Fruit fly (Drosophila melanogaster) whole organism, embryonic: Measurements from ENCODE around the gene Cyp12a4.
A peak's percentile ranks its signal among the peaks of the same experiment; 100 is the strongest.

Experiments
- Aef1 ChIP-seq: fragments of 200-800 bp; sonication (Bioruptor generic); IDR thresholded peaks from 3 replicates; pipeline ENCODE4 v1.3.6; 2022; ENCODE audit warnings: missing biosample characterization, missing genetic modification characterization
- Asciz ChIP-seq: fragments of 200-800 bp; sonication (Bioruptor generic); optimal IDR thresholded peaks from 2 replicates; lab custom pipeline; 2017; ENCODE audit warnings: missing biosample characterization, mild to moderate bottlenecking, missing genetic modification characterization, missing genetic modification reagents
- Atf-2 ChIP-seq: fragments of 200-800 bp; sonication (Bioruptor generic); optimal IDR thresholded peaks from 2 replicates; lab custom pipeline; 2016; ENCODE audit warnings: missing biosample characterization, missing genetic modification characterization
- CG1024 ChIP-seq: fragments of 200-800 bp; sonication (Bioruptor generic); IDR thresholded peaks from 2 replicates; pipeline ENCODE4 v1.3.6; 2022; ENCODE audit warnings: missing biosample characterization, missing genetic modification characterization
- CG10366 ChIP-seq: fragments of 200-800 bp; sonication (Bioruptor generic); IDR thresholded peaks from 2 replicates; pipeline ENCODE4 v1.3.6; 2022; ENCODE audit warnings: missing biosample characterization, missing genetic modification characterization
- CG11093 ChIP-seq: fragments of 200-800 bp; sonication (Bioruptor generic); IDR thresholded peaks from 3 replicates; pipeline ENCODE4 v1.3.6; 2022; ENCODE audit warnings: missing biosample characterization, missing genetic modification characterization
- CG12391 ChIP-seq: fragments of 200-800 bp; sonication (Bioruptor generic); optimal IDR thresholded peaks from 3 replicates; lab custom pipeline; 2018; ENCODE audit warnings: missing biosample characterization, mild to moderate bottlenecking, missing genetic modification characterization, moderate library complexity
- CG13624 ChIP-seq: fragments of 200-800 bp; sonication (Bioruptor generic); optimal IDR thresholded peaks from 2 replicates; lab custom pipeline; 2016; ENCODE audit warnings: missing biosample characterization, missing genetic modification characterization
- CG14710 ChIP-seq: fragments of 200-800 bp; sonication (Bioruptor generic); optimal IDR thresholded peaks from 3 replicates; lab custom pipeline; 2019; ENCODE audit warnings: missing biosample characterization, mild to moderate bottlenecking, missing genetic modification characterization, moderate library complexity
- CG1647 ChIP-seq: fragments of 200-800 bp; sonication (Bioruptor generic); optimal IDR thresholded peaks from 3 replicates; lab custom pipeline; 2016; ENCODE audit warnings: missing biosample characterization, missing genetic modification characterization
- CG18262 ChIP-seq: fragments of 200-800 bp; optimal IDR thresholded peaks from 3 replicates; lab custom pipeline; 2019; ENCODE audit warnings: missing biosample characterization, mild to moderate bottlenecking, missing genetic modification characterization, moderate library complexity
- CG1832 ChIP-seq: fragments of 200-800 bp; sonication (Bioruptor generic); optimal IDR thresholded peaks from 2 replicates; lab custom pipeline; 2017; ENCODE audit warnings: missing biosample characterization, mild to moderate bottlenecking, missing genetic modification characterization, inconsistent platforms
- CG30403 ChIP-seq: fragments of 200-800 bp; sonication (Bioruptor generic); optimal IDR thresholded peaks from 3 replicates; lab custom pipeline; 2016; ENCODE audit warnings: missing biosample characterization, missing genetic modification characterization
- CG3281 ChIP-seq: fragments of 200-800 bp; sonication (Bioruptor generic); optimal IDR thresholded peaks from 3 replicates; lab custom pipeline; 2017; ENCODE audit warnings: missing biosample characterization, mild to moderate bottlenecking, missing genetic modification characterization
- CG3407 ChIP-seq: fragments of 200-800 bp; sonication (Bioruptor generic); optimal IDR thresholded peaks from 2 replicates; lab custom pipeline; 2018; ENCODE audit warnings: missing biosample characterization, mild to moderate bottlenecking, missing genetic modification characterization
- CG4730 ChIP-seq: fragments of 200-800 bp; sonication (Bioruptor generic); IDR thresholded peaks from 2 replicates; pipeline ENCODE4 v1.3.6; 2022; ENCODE audit warnings: missing biosample characterization, missing genetic modification characterization
- CG5953 ChIP-seq: fragments of 200-800 bp; sonication (Bioruptor generic); IDR thresholded peaks from 2 replicates; pipeline ENCODE4 v1.3.6; 2022; ENCODE audit warnings: missing biosample characterization, missing genetic modification characterization
- CG6689 ChIP-seq: fragments of 200-800 bp; sonication (Bioruptor generic); IDR thresholded peaks from 2 replicates; pipeline ENCODE4 v1.3.6; 2022; ENCODE audit warnings: missing biosample characterization, missing genetic modification characterization
- CG7357 ChIP-seq: fragments of 200-800 bp; sonication (Bioruptor generic); IDR thresholded peaks from 3 replicates; pipeline ENCODE4 v1.3.6; 2022; ENCODE audit warnings: missing biosample characterization, missing genetic modification characterization
- CG9727 ChIP-seq: fragments of 200-800 bp; sonication (Bioruptor generic); optimal IDR thresholded peaks from 3 replicates; lab custom pipeline; 2017; ENCODE audit warnings: missing biosample characterization, mild to moderate bottlenecking, missing genetic modification characterization
- Dek ChIP-seq: fragments of 200-800 bp; sonication (Bioruptor generic); optimal IDR thresholded peaks from 3 replicates; lab custom pipeline; 2019; ENCODE audit warnings: missing biosample characterization, mild to moderate bottlenecking, missing genetic modification characterization, moderate library complexity
- Dref ChIP-seq: fragments of 200-800 bp; sonication (Bioruptor generic); IDR thresholded peaks from 2 replicates; pipeline ENCODE4 v1.3.6; 2022; ENCODE audit warnings: missing biosample characterization, missing genetic modification characterization
- Drgx ChIP-seq: fragments of 200-800 bp; sonication (Bioruptor generic); IDR thresholded peaks from 2 replicates; pipeline ENCODE4 v1.3.6; 2022; ENCODE audit warnings: missing biosample characterization, missing genetic modification characterization
- Fer3 ChIP-seq: fragments of 200-800 bp; sonication (Bioruptor generic); optimal IDR thresholded peaks from 2 replicates; lab custom pipeline; 2018; ENCODE audit warnings: missing biosample characterization, mild to moderate bottlenecking, missing genetic modification characterization, moderate library complexity
- GATAe ChIP-seq: fragments of 200-800 bp; sonication (Bioruptor generic); conservative IDR thresholded peaks from 2 replicates; pipeline ENCODE4 v1.3.6; 2022; ENCODE audit warnings: missing biosample characterization, missing genetic modification characterization
- Hand ChIP-seq: fragments of 200-800 bp; sonication (Bioruptor generic); optimal IDR thresholded peaks from 2 replicates; lab custom pipeline; 2017; ENCODE audit warnings: mild to moderate bottlenecking, missing biosample characterization, missing genetic modification reagents, missing genetic modification characterization
- Hsf ChIP-seq: fragments of 200-800 bp; sonication (Bioruptor generic); optimal IDR thresholded peaks from 3 replicates; lab custom pipeline; 2016; ENCODE audit warnings: missing biosample characterization, missing genetic modification characterization
- MBD-R2 ChIP-seq: fragments of 200-800 bp; sonication (Bioruptor generic); IDR thresholded peaks from 2 replicates; pipeline ENCODE4 v1.3.6; 2022; ENCODE audit warnings: missing biosample characterization, missing genetic modification characterization
- NFAT ChIP-seq: fragments of 200-800 bp; sonication (Bioruptor generic); IDR thresholded peaks from 2 replicates; pipeline ENCODE4 v1.3.6; 2022; ENCODE audit warnings: missing biosample characterization, missing genetic modification characterization
- Nf-YC ChIP-seq: fragments of 200-800 bp; optimal IDR thresholded peaks from 3 replicates; lab custom pipeline; 2019; ENCODE audit warnings: missing biosample characterization, mild to moderate bottlenecking, missing genetic modification characterization, moderate library complexity
- al ChIP-seq: fragments of 200-800 bp; sonication (Bioruptor generic); IDR thresholded peaks from 2 replicates; pipeline ENCODE4 v1.3.6; 2022; ENCODE audit warnings: missing biosample characterization, missing genetic modification characterization
- az2 ChIP-seq: fragments of 200-800 bp; sonication (Bioruptor generic); optimal IDR thresholded peaks from 3 replicates; lab custom pipeline; 2016; ENCODE audit warnings: missing biosample characterization, missing genetic modification characterization
- bab2 ChIP-seq: fragments of 200-800 bp; sonication (Bioruptor generic); optimal IDR thresholded peaks from 2 replicates; lab custom pipeline; 2016; ENCODE audit warnings: missing biosample characterization, missing genetic modification characterization
- bcd ChIP-seq: fragments of 200-800 bp; sonication (Bioruptor generic); optimal IDR thresholded peaks from 2 replicates; lab custom pipeline; 2017; ENCODE audit warnings: missing biosample characterization, mild to moderate bottlenecking, missing genetic modification characterization
- chinmo ChIP-seq: fragments of 200-800 bp; sonication (Bioruptor generic); IDR thresholded peaks from 4 replicates; pipeline ENCODE4 v1.3.6; 2022; ENCODE audit warnings: missing biosample characterization, missing genetic modification characterization; ENCODE audit not compliant: partially characterized antibody
- dati ChIP-seq: fragments of 200-800 bp; sonication (Bioruptor generic); IDR thresholded peaks from 2 replicates; pipeline ENCODE4 v1.3.6; 2022; ENCODE audit warnings: missing biosample characterization, missing genetic modification characterization
- esg ChIP-seq: fragments of 200-800 bp; sonication (Bioruptor generic); conservative IDR thresholded peaks from 2 replicates; pipeline ENCODE4 v1.3.6; 2022; ENCODE audit warnings: missing biosample characterization, missing genetic modification characterization
- fd3F ChIP-seq: fragments of 200-800 bp; sonication (Bioruptor generic); optimal IDR thresholded peaks from 2 replicates; lab custom pipeline; 2018; ENCODE audit warnings: missing biosample characterization, mild to moderate bottlenecking, missing genetic modification characterization, moderate library complexity
- fd64A ChIP-seq: fragments of 200-800 bp; sonication (Bioruptor generic); optimal IDR thresholded peaks from 3 replicates; lab custom pipeline; 2018; ENCODE audit warnings: missing biosample characterization, mild to moderate bottlenecking, missing genetic modification characterization
- fd96Cb ChIP-seq: fragments of 200-800 bp; sonication (Bioruptor generic); optimal IDR thresholded peaks from 2 replicates; lab custom pipeline; 2018; ENCODE audit warnings: missing biosample characterization, mild to moderate bottlenecking, missing genetic modification characterization, moderate library complexity
- gcm ChIP-seq: fragments of 200-800 bp; sonication (Bioruptor generic); optimal IDR thresholded peaks from 2 replicates; lab custom pipeline; 2019; ENCODE audit warnings: missing biosample characterization, mild to moderate bottlenecking, missing genetic modification characterization, moderate library complexity
- gcm2 ChIP-seq: fragments of 200-800 bp; sonication (Bioruptor generic); optimal IDR thresholded peaks from 2 replicates; lab custom pipeline; 2016; ENCODE audit warnings: missing biosample characterization, missing genetic modification characterization
- gem ChIP-seq: fragments of 200-800 bp; sonication (Bioruptor generic); optimal IDR thresholded peaks from 2 replicates; lab custom pipeline; 2019; ENCODE audit warnings: missing biosample characterization, mild to moderate bottlenecking, missing genetic modification characterization, moderate library complexity
- ken ChIP-seq: fragments of 200-800 bp; sonication (Bioruptor generic); IDR thresholded peaks from 3 replicates; pipeline ENCODE4 v1.3.6; 2022; ENCODE audit warnings: missing biosample characterization, missing genetic modification characterization
- pfk ChIP-seq: fragments of 200-800 bp; sonication (Bioruptor generic); optimal IDR thresholded peaks from 2 replicates; lab custom pipeline; 2018; ENCODE audit warnings: missing biosample characterization, mild to moderate bottlenecking, missing genetic modification characterization, moderate library complexity
- schlank ChIP-seq: fragments of 200-800 bp; sonication (Bioruptor generic); optimal IDR thresholded peaks from 2 replicates; lab custom pipeline; 2018; ENCODE audit warnings: missing biosample characterization, mild to moderate bottlenecking, missing genetic modification characterization
- sisA ChIP-seq: fragments of 200-800 bp; sonication (Bioruptor generic); IDR thresholded peaks from 2 replicates; pipeline ENCODE4 v1.3.6; 2022; ENCODE audit warnings: missing biosample characterization, missing genetic modification characterization
- sob ChIP-seq: fragments of 200-800 bp; sonication (Bioruptor generic); IDR thresholded peaks from 2 replicates; pipeline ENCODE4 v1.3.6; 2022; ENCODE audit warnings: missing biosample characterization, missing genetic modification characterization
- zf30C ChIP-seq: fragments of 200-800 bp; sonication (Bioruptor generic); optimal IDR thresholded peaks from 3 replicates; lab custom pipeline; 2018; ENCODE audit warnings: missing biosample characterization, mild to moderate bottlenecking, missing genetic modification characterization

Gene Cyp12a4

DNA sequence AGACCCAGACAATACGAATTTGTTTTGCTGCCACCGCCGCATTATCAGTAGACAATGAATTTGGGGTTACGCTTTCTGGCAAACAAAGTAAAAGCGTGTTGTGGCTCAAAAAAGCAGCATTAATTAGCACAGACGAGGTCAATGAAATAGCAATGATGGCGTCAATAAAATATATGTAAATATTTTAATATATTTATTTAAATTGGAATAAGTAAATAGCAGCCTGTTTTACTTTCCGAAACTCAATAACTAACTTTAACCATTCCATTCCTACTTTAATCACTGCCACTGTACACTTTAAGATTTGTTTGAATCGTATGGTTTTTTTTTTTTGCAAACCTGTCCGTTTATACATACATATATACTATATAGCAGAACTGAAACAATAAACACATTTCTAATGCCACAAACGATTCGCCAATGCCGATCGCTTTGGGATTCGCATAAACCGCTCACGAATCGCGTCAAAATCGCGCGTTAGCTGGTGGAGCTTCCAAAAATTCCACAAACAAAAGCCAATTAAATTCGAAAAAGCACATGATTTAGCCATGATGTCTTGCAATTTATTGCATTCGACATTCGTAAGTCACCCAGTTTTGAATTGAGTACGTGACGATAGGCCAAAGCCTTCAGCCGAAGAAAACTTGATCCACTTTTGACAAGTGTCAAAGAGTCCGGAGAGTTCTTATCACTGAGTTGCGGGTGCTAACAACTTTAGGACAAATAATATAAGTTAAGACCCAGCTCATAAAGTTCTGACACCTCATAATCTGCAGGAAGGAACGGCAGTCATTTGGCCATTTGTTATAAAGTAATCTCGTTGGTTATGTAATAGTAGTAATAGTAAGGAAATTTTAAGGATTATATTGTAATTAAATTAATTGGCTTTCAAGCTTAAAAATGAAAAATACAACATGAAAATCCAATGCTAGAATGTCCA lies 17.2 kb downstream of the Cyp12a4 start (continued):
- TF ChIP-seq Asciz (no peak), Fer3 (tag; lab: Kevin White, UChicago) (peak; percentile 5), chinmo (GFP tag; lab: Robert Waterston, UW) (no peak), CG9727 (peak; percentile 16), Aef1 (GFP tag; lab: Robert Waterston, UW) (peak; percentile 41; the same call in 1 of the 3 replicates), gcm (GFP tag; lab: Kevin White, UChicago) (no peak), Dref (GFP tag; lab: Robert Waterston, UW) (no peak), al (GFP tag; lab: Robert Waterston, UW) (peak; percentile 49; the same call in 1 of the 2 replicates), zf30C (no peak), CG1832 (GFP tag; lab: Kevin White, UChicago) (no peak), Atf-2 (no peak), CG7357 (GFP tag; lab: Robert Waterston, UW) (0 out of 3 replicates have a peak, but pooled peaks have one; percentile 36), MBD-R2 (GFP tag; lab: Robert Waterston, UW) (peak; percentile 17; the same call in 1 of the 2 replicates), GATAe (GFP tag; lab: Robert Waterston, UW) (no peak), bcd (peak; percentile 24), CG18262 (peak; percentile 10), CG14710 (tag; lab: Kevin White, UChicago) (no peak), bab2 (GFP tag; lab: Kevin White, UChicago) (no peak), sisA (peak; percentile 47; the same call in 1 of the 2 replicates), CG4730 (no peak), schlank (tag; lab: Kevin White, UChicago) (peak; percentile 13), CG1647 (GFP tag; lab: Kevin White, UChicago) (no peak), gem (tag; lab: Kevin White, UChicago) (peak; percentile 59), CG10366 (GFP tag; lab: Robert Waterston, UW) (peak; percentile 41), Nf-YC (no peak), ken (GFP tag; lab: Robert Waterston, UW) (peak; percentile 29; the same call in 1 of the 3 replicates), CG6689 (GFP tag; lab: Robert Waterston, UW) (no peak), az2 (GFP tag; lab: Kevin White, UChicago) (peak; percentile 13), CG30403 (GFP tag; lab: Kevin White, UChicago) (peak; percentile 13), CG13624 (no peak), CG5953 (GFP tag; lab: Robert Waterston, UW) (peak; percentile 36; the same call in 1 of the 2 replicates), Dek (peak; percentile 30), dati (GFP tag; lab: Robert Waterston, UW) (no peak), gcm2 (GFP tag; lab: Kevin White, UChicago) (no peak), CG3281 (GFP tag; lab: Kevin White, UChicago) (peak; percentile 31), pfk (GFP tag; lab: Kevin White, UChicago) (no peak), sob (peak; percentile 55), Hsf (GFP tag; lab: Kevin White, UChicago) (no peak), fd96Cb (tag; lab: Kevin White, UChicago) (peak; percentile 21), NFAT (GFP tag; lab: Robert Waterston, UW) (peak; percentile 55; the same call in 1 of the 2 replicates), esg (GFP tag; lab: Robert Waterston, UW) (peak; percentile 56), CG3407 (GFP tag; lab: Kevin White, UChicago) (no peak), Drgx (GFP tag; lab: Robert Waterston, UW) (peak; percentile 58), CG11093 (GFP tag; lab: Robert Waterston, UW) (0 out of 3 replicates have a peak, but pooled peaks have one; percentile 13), fd64A (GFP tag; lab: Kevin White, UChicago) (no peak), CG12391 (tag; lab: Kevin White, UChicago) (peak; percentile 45), CG1024 (GFP tag; lab: Robert Waterston, UW) (no peak), fd3F (GFP tag; lab: Kevin White, UChicago) (peak; percentile 25), Hand (no peak)
